Worm (Caenorhabditis elegans) whole organism, young adult: ENCODE measurements around the gene cyp-33C11.

Experiments
- Y79H2A.3 ChIP-seq: fragments of 200-800 bp; sonication (Bioruptor generic); conservative IDR thresholded peaks from 2 replicates; pipeline ENCODE4 v1.3.6; 2022; ENCODE audit warnings: missing genetic modification reagents, missing genetic modification characterization, missing compliant biosample characterization
- egl-18 ChIP-seq: fragments of 200-800 bp; sonication (Bioruptor generic); IDR thresholded peaks from 2 replicates; pipeline ENCODE4 v1.3.6; 2022; ENCODE audit warnings: missing genetic modification reagents, missing genetic modification characterization, missing compliant biosample characterization
- nhr-179 ChIP-seq: sonication (generic microtip); optimal IDR thresholded peaks from 2 replicates; lab custom pipeline; 2016; ENCODE audit warnings: mild to moderate bottlenecking, missing genetic modification characterization, missing compliant biosample characterization
- pha-4 ChIP-seq: fragments of 150-350 bp; sonication (generic microtip); optimal IDR thresholded peaks from 2 replicates; lab custom pipeline; 2014; ENCODE audit warnings: missing biosample characterization, missing genetic modification reagents, missing genetic modification characterization

DNA sequence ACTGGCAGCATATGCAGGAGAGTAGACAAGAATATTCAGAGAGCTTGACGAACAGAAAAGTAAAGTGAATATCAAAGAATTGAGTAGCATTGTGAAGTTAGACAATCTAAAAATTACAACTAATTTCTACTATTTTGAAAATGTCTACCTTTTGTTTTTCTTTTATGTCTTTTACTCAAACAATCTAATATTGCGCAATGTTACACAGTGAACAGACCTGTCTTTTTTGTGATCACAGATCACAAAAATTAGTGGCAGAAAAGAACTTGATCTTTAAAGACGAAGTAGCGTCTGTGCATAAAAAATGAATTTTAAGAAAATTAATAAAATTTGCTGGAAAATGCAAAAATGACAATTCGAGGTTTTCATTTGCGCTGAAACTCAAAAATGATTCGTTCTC is 13.7 kb downstream of the cyp-33C11 start:
- TF ChIP-seq Y79H2A.3 (GFP tag; lab: Robert Waterston, UW) (no peak), nhr-179 (no peak), pha-4 (no peak), egl-18 (GFP tag; lab: Robert Waterston, UW) (no peak)
